Worm (Caenorhabditis elegans) whole organism, L3 larva: ENCODE measurements around the gene eat-6.

Source experiments
- R02D3.7 ChIP-seq: fragments of 150-350 bp; optimal IDR thresholded peaks from 2 replicates; lab custom pipeline; 2014; ENCODE audit warnings: missing biosample characterization, missing genetic modification characterization
- ZK546.5 ChIP-seq: sonication (generic microtip); optimal IDR thresholded peaks from 2 replicates; lab custom pipeline; 2017; ENCODE audit warnings: missing biosample characterization, missing genetic modification characterization
- elt-1 ChIP-seq: fragments of 150-350 bp; optimal IDR thresholded peaks from 2 replicates; lab custom pipeline; 2014; ENCODE audit warnings: missing biosample characterization, missing genetic modification characterization
- elt-2 ChIP-seq: sonication (generic microtip); optimal IDR thresholded peaks from 2 replicates; lab custom pipeline; 2016; ENCODE audit warnings: missing genetic modification reagents, mild to moderate bottlenecking, missing genetic modification characterization, missing compliant biosample characterization
- fkh-10 ChIP-seq: sonication (generic microtip); optimal IDR thresholded peaks from 2 replicates; lab custom pipeline; 2017; ENCODE audit warnings: missing biosample characterization, missing genetic modification reagents, missing genetic modification characterization
- hmg-11 ChIP-seq: sonication (generic microtip); optimal IDR thresholded peaks from 2 replicates; lab custom pipeline; 2016; ENCODE audit warnings: missing genetic modification characterization, missing compliant biosample characterization
- mdl-1 ChIP-seq: fragments of 150-350 bp; optimal IDR thresholded peaks from 2 replicates; lab custom pipeline; 2014; ENCODE audit warnings: missing biosample characterization, missing genetic modification characterization
- mml-1 ChIP-seq: fragments of 150-350 bp; sonication (generic microtip); optimal IDR thresholded peaks from 3 replicates; lab custom pipeline; 2014; ENCODE audit warnings: missing biosample characterization, missing genetic modification characterization
- nhr-11 ChIP-seq: fragments of 150-350 bp; optimal IDR thresholded peaks from 2 replicates; lab custom pipeline; 2014; ENCODE audit warnings: missing biosample characterization, missing genetic modification characterization
- nhr-12 ChIP-seq: fragments of 150-350 bp; optimal IDR thresholded peaks from 2 replicates; lab custom pipeline; 2014; ENCODE audit warnings: missing biosample characterization, missing genetic modification characterization
- nhr-67 ChIP-seq: fragments of 150-350 bp; optimal IDR thresholded peaks from 2 replicates; lab custom pipeline; 2014; ENCODE audit warnings: missing biosample characterization, missing genetic modification characterization
- pha-4 ChIP-seq: fragments of 150-350 bp; optimal IDR thresholded peaks from 2 replicates; lab custom pipeline; 2014; ENCODE audit warnings: missing biosample characterization, missing genetic modification reagents, missing genetic modification characterization
- unc-62 ChIP-seq: fragments of 150-350 bp; sonication (generic microtip); optimal IDR thresholded peaks from 4 replicates; lab custom pipeline; 2014; ENCODE audit warnings: missing biosample characterization, missing genetic modification reagents, missing genetic modification characterization

DNA sequence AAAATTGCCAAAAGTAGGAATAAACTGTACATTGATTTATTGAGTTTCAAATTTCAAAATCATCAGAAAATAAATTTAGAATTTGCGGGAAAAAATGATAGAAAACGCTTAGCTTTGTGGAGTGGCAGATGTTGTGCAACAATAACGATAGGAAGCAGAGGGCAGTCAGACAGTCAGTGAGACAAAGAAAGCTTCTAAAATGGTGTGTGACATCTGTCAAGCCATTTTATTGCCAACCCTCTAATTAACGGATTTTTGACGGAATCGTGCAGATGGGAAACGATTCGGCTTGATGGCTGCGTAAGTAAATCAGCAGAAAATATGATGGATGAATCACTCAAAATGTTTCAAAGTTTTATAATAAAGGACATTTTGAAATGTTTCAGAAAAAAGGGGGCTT lies 9.7 kb downstream of the eat-6 start, which contains the start of gene max-1:
- TF ChIP-seq R02D3.7, result no peak
- TF ChIP-seq nhr-11 (tag; lab: Kevin White, UChicago), result no peak
- no peak for TF ChIP-seq nhr-12 (tag; lab: Kevin White, UChicago)
- no peak for TF ChIP-seq hmg-11 (tag; lab: Kevin White, UChicago)
- no peak for TF ChIP-seq mml-1 (tag; lab: Kevin White, UChicago)
- no peak for TF ChIP-seq ZK546.5 (tag; lab: Kevin White, UChicago)
- TF ChIP-seq mdl-1 (tag; lab: Kevin White, UChicago), result no peak
- TF ChIP-seq elt-1 (tag; lab: Kevin White, UChicago), result no peak
- TF ChIP-seq pha-4 (tag; lab: Kevin White, UChicago), result no peak
- no peak for TF ChIP-seq nhr-67 (tag; lab: Kevin White, UChicago)
- no peak for TF ChIP-seq elt-2 (tag; lab: Kevin White, UChicago)
- TF ChIP-seq fkh-10 (GFP tag; lab: Kevin White, UChicago), result no peak
- TF ChIP-seq unc-62, result no peak
